Worm (Caenorhabditis elegans): ENCODE data around the gene C17B7.5.

Gene C17B7.5

ce11 chrV:3388299-3388698 lies 54.9 kb downstream of the C17B7.5 start:
- TF ChIP-seq zip-11 (GFP tag; IDR thresholded peaks at IDR 0.05) (no peak), madf-9 (GFP tag; conservative IDR thresholded peaks at IDR 0.05) (no peak), mdl-1 (tag; optimal IDR thresholded peaks at IDR 0.05) (peak; percentile 62 to 73), ZK546.5 (tag; optimal IDR thresholded peaks at IDR 0.05) (no peak), madf-5 (GFP tag; IDR thresholded peaks at IDR 0.05) (no peak), nhr-48 (tag; optimal IDR thresholded peaks at IDR 0.05) (peak; percentile 82), mep-1 (tag; optimal IDR thresholded peaks at IDR 0.05) (no peak), ces-1 (GFP tag; optimal IDR thresholded peaks at IDR 0.05) (no peak), lin-38 (GFP tag; IDR thresholded peaks at IDR 0.05) (no peak), mxl-3 (GFP tag; optimal IDR thresholded peaks at IDR 0.05) (peak; percentile 59), lsy-2 (tag; optimal IDR thresholded peaks at IDR 0.05) (no peak), ceh-32 (tag; optimal IDR thresholded peaks at IDR 0.05; ENCODE audit: poor library complexity) (no peak), ceh-82 (tag; optimal IDR thresholded peaks at IDR 0.05) (no peak), daf-16 (GFP tag; optimal IDR thresholded peaks at IDR 0.05) (peak in 1 of 2 experiments; percentile 36), daf-16 (tag; optimal IDR thresholded peaks at IDR 0.05) (peak; percentile 63), php-3 (GFP tag; IDR thresholded peaks at IDR 0.05) (0 out of 2 replicates have a peak, but pooled peaks have one; percentile 42), nhr-28 (tag; optimal IDR thresholded peaks at IDR 0.05) (peak; percentile 90), Y75B8A.6 (GFP tag; IDR thresholded peaks at IDR 0.05) (no peak), daf-8 (GFP tag; IDR thresholded peaks at IDR 0.05) (no peak), ama-1 (optimal IDR thresholded peaks at IDR 0.05) (no peak), pha-4 (GFP tag; IDR thresholded peaks at IDR 0.05) (no peak), pha-4 (tag; optimal IDR thresholded peaks at IDR 0.05) (peak; percentile 40), lin-13 (GFP tag; optimal IDR thresholded peaks at IDR 0.05) (no peak), hlh-30 (tag; optimal IDR thresholded peaks at IDR 0.05; ENCODE audit: insufficient read depth) (peak; percentile 57), F10B5.3 (tag; optimal IDR thresholded peaks at IDR 0.05) (no peak), nhr-111 (GFP tag; optimal IDR thresholded peaks at IDR 0.05) (no peak), D1046.2 (GFP tag; IDR thresholded peaks at IDR 0.05) (no peak), nhr-76 (tag; optimal IDR thresholded peaks at IDR 0.05) (no peak), attf-4 (tag; optimal IDR thresholded peaks at IDR 0.05) (no peak), unc-62 (GFP tag; optimal IDR thresholded peaks at IDR 0.05 in 1 of 2) (no peak), unc-62 (tag; optimal IDR thresholded peaks at IDR 0.05) (no peak), pqm-1 (tag; optimal IDR thresholded peaks at IDR 0.05) (peak; percentile 1), aly-2 (tag; optimal IDR thresholded peaks at IDR 0.05) (no peak), lin-15B (tag; optimal IDR thresholded peaks at IDR 0.05) (no peak), F26F4.8 (GFP tag; conservative IDR thresholded peaks at IDR 0.05) (no peak), F49E8.2 (tag; optimal IDR thresholded peaks at IDR 0.05; ENCODE audit: borderline replicate concordance) (no peak), Y105C5A.15 (GFP tag; IDR thresholded peaks at IDR 0.05) (no peak), nhr-6 (tag; optimal IDR thresholded peaks at IDR 0.05) (no peak), lin-1 (GFP tag; IDR thresholded peaks at IDR 0.05) (peak; percentile 25; the same call in 1 of the 2 replicates), jun-1 (tag; optimal IDR thresholded peaks at IDR 0.05) (no peak), rbr-2 (tag; optimal IDR thresholded peaks at IDR 0.05) (no peak), hlh-11 (tag; optimal IDR thresholded peaks at IDR 0.05) (peak; percentile 82), mes-2 (tag; optimal IDR thresholded peaks at IDR 0.05; ENCODE audit: poor library complexity, severe bottlenecking) (peak; percentile 40), nhr-25 (tag; optimal IDR thresholded peaks at IDR 0.05; ENCODE audit: borderline replicate concordance, insufficient read depth) (no peak), hmg-1.1 (GFP tag; IDR thresholded peaks at IDR 0.05) (peak; percentile 42; the same call in 1 of the 2 replicates), ztf-11 (tag; optimal IDR thresholded peaks at IDR 0.05) (no peak), ctbp-1 (GFP tag; IDR thresholded peaks at IDR 0.05) (no peak), skn-1 (tag; optimal IDR thresholded peaks at IDR 0.05) (no peak), egl-27 (tag; optimal IDR thresholded peaks at IDR 0.05) (no peak), dmd-6 (GFP tag; IDR thresholded peaks at IDR 0.05) (peak; percentile 81), zfp-2 (tag; optimal IDR thresholded peaks at IDR 0.05) (no peak), nhr-102 (tag; optimal IDR thresholded peaks at IDR 0.05) (no peak), sdz-12 (GFP tag; optimal IDR thresholded peaks at IDR 0.05) (no peak)
